Worm (Caenorhabditis elegans): Measurements from ENCODE around the gene col-147.

Gene col-147

DNA sequence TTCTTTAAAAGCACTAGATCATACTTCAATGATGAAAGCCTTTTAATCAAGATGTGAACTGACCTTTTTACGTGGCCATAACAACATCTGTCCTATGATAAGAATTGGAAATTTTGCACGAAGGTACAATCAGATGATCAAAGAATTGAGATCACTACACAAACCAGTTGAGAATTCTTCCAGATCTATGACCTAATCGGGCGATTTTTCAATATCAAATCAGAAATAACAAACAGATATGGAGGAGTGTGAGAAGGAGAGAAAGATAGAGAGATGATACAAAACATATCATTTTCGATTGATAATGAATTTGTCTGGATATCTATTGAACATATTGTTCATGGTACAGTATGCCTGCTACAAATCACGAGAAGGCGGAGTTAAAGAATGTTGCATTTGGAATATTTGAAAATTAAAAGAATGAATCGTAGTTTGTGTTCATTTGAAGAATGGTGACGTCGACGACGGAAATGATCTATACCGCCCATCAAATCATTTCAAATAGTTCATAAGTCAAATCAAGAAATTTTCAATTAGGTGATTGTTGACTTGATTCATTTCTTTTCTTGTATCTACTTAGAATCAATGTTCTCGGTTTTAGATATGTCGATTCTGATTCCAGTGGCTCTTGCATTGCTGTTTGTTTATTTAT lies 21.1 kb upstream of the col-147 start, which contains the start of gene cyp-29A4:
TSS of gene cyp-29A4 (plus strand) at position 602 of the 652 bp plus-strand sequence.
- TF ChIP-seq T22C8.4 (GFP tag; IDR thresholded peaks at IDR 0.05) (no peak), tab-1 (GFP tag; IDR thresholded peaks at IDR 0.05) (no peak), klf-2 (GFP tag; conservative IDR thresholded peaks at IDR 0.05) (no peak), med-1 (GFP tag; optimal IDR thresholded peaks at IDR 0.05; ENCODE audit: insufficient read depth) (no peak), ztf-23 (GFP tag; IDR thresholded peaks at IDR 0.05) (no peak), cog-1 (tag; optimal IDR thresholded peaks at IDR 0.05) (no peak), flt-1 (GFP tag; IDR thresholded peaks at IDR 0.05) (no peak), ref-1 (GFP tag; conservative IDR thresholded peaks at IDR 0.05) (no peak), ztf-29 (GFP tag; IDR thresholded peaks at IDR 0.05) (no peak)

ce11 chrV:9651294-9651693 lies 18.2 kb upstream of the col-147 start, which contains the start of gene T06E4.21:
Gene T06E4.21 (plus strand): TSS chrV:9651594.
- TF ChIP-seq ztf-23 (GFP tag; IDR thresholded peaks at IDR 0.05) (no peak), ref-1 (GFP tag; conservative IDR thresholded peaks at IDR 0.05) (no peak), flt-1 (GFP tag; IDR thresholded peaks at IDR 0.05) (no peak), tab-1 (GFP tag; IDR thresholded peaks at IDR 0.05) (no peak), cog-1 (tag; optimal IDR thresholded peaks at IDR 0.05) (no peak), med-1 (GFP tag; optimal IDR thresholded peaks at IDR 0.05; ENCODE audit: insufficient read depth) (no peak), T22C8.4 (GFP tag; IDR thresholded peaks at IDR 0.05) (no peak), klf-2 (GFP tag; conservative IDR thresholded peaks at IDR 0.05) (no peak), ztf-29 (GFP tag; IDR thresholded peaks at IDR 0.05) (no peak)

DNA sequence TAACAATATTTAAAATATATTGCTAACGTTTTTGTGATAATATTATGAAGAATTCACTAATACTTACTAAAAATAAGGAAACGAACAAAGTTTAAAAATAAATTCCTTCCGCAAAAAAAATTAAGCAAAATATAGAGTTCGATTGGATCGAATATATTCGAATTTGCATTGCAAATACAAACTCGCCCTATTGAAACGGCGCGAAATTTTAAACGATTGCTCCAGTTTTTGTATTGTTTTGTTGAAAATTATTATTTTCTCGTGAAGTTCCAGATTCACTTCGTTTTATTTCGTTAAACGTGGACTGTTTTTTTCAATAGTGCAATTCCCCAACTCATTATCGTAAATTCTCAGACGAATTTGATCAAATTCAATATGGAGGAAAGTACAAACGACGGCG lies 12.4 kb upstream of the col-147 start, which contains the start of the genes atl-1 and hcp-2:
TSS of gene atl-1 (minus strand) at position 89 of the 400 bp plus-strand sequence.
TSS of gene hcp-2 (plus strand) at position 353 of the 400 bp plus-strand sequence.
- TF ChIP-seq med-1 (GFP tag; optimal IDR thresholded peaks at IDR 0.05; ENCODE audit: insufficient read depth) (no peak), klf-2 (GFP tag; conservative IDR thresholded peaks at IDR 0.05) (no peak), ztf-23 (GFP tag; IDR thresholded peaks at IDR 0.05) (no peak), cog-1 (tag; optimal IDR thresholded peaks at IDR 0.05) (no peak), ref-1 (GFP tag; conservative IDR thresholded peaks at IDR 0.05) (no peak), ztf-29 (GFP tag; IDR thresholded peaks at IDR 0.05) (no peak), T22C8.4 (GFP tag; IDR thresholded peaks at IDR 0.05) (no peak), tab-1 (GFP tag; IDR thresholded peaks at IDR 0.05) (no peak), flt-1 (GFP tag; IDR thresholded peaks at IDR 0.05) (no peak)

ce11 chrV:9632348-9632747 lies 790 bp downstream of the col-147 start:
- TF ChIP-seq ref-1 (GFP tag; conservative IDR thresholded peaks at IDR 0.05) (no peak), med-1 (GFP tag; optimal IDR thresholded peaks at IDR 0.05; ENCODE audit: insufficient read depth) (no peak), klf-2 (GFP tag; conservative IDR thresholded peaks at IDR 0.05) (no peak)

DNA sequence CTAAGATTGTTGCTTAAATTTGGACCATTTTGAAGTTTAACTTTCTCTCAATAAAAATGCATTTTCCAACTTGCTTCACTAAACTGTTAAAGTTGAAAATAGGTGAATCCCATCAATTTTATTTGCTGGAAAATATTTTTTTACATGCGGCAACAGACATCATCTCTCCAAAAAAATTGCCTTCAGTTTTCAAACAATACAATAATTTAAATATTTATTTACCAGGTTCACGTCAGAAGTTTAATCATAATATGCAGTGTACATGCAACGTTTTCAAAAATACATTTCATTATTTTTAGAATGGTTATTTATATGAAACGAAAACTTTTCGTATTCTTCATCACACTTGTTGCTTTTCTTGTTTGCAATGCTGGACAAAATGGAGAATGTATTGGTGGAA lies 2.2 kb downstream of the col-147 start, which contains the start of gene T06E4.5:
TSS of gene T06E4.5 (plus strand) at position 301 of the 400 bp plus-strand sequence.
- TF ChIP-seq flt-1 (GFP tag; IDR thresholded peaks at IDR 0.05) (no peak), med-1 (GFP tag; optimal IDR thresholded peaks at IDR 0.05; ENCODE audit: insufficient read depth) (no peak), ztf-23 (GFP tag; IDR thresholded peaks at IDR 0.05) (no peak), tab-1 (GFP tag; IDR thresholded peaks at IDR 0.05) (no peak), T22C8.4 (GFP tag; IDR thresholded peaks at IDR 0.05) (no peak), cog-1 (tag; optimal IDR thresholded peaks at IDR 0.05) (no peak), klf-2 (GFP tag; conservative IDR thresholded peaks at IDR 0.05) (no peak), ref-1 (GFP tag; conservative IDR thresholded peaks at IDR 0.05) (no peak), ztf-29 (GFP tag; IDR thresholded peaks at IDR 0.05) (no peak)

- TF ChIP-seq ztf-23 (GFP tag; IDR thresholded peaks at IDR 0.05): no peak
- TF ChIP-seq flt-1 (GFP tag; IDR thresholded peaks at IDR 0.05): no peak
- TF ChIP-seq cog-1 (tag; optimal IDR thresholded peaks at IDR 0.05): no peak
- no peak for TF ChIP-seq tab-1 (GFP tag; IDR thresholded peaks at IDR 0.05)
- no peak for TF ChIP-seq T22C8.4 (GFP tag; IDR thresholded peaks at IDR 0.05)
- TF ChIP-seq med-1 (GFP tag; optimal IDR thresholded peaks at IDR 0.05; ENCODE audit: insufficient read depth): no peak
Measured at ce11 chrV:9630542-9630941, 2.6 kb downstream of the col-147 start.

ce11 chrV:9629643-9630042 lies 3.5 kb downstream of the col-147 start, which contains the start of gene col-146:
Gene col-146 (plus strand): TSS chrV:9629943.
- TF ChIP-seq med-1 (GFP tag; optimal IDR thresholded peaks at IDR 0.05; ENCODE audit: insufficient read depth) (no peak), ref-1 (GFP tag; conservative IDR thresholded peaks at IDR 0.05) (no peak), T22C8.4 (GFP tag; IDR thresholded peaks at IDR 0.05) (no peak)

DNA sequence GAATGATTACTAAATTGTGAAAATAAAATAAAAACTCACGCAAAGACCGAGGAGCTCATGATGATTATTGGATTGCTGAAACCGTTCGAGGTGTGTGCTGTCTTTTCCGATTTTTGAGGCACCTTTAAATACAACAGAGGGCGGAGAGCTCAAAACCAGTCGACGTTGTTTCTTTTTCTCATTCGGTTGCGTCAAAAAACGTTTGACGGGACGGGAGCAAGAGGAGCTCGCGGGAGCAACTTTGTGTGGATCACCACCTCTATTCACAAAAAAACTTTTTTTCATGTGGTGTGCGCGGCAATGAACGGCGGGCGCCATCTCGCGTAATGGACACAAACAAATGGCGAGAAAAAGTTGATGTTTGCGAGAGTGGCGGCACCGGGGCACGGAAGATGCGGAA lies 4.0 kb downstream of the col-147 start, which contains the start of gene idpc-3:
TSS of gene idpc-3 (minus strand) at position 101 of the 400 bp plus-strand sequence.
- no peak for TF ChIP-seq ztf-23 (GFP tag; IDR thresholded peaks at IDR 0.05)
- TF ChIP-seq cog-1 (tag; optimal IDR thresholded peaks at IDR 0.05): no peak
- no peak for TF ChIP-seq ref-1 (GFP tag; conservative IDR thresholded peaks at IDR 0.05)
- TF ChIP-seq flt-1 (GFP tag; IDR thresholded peaks at IDR 0.05): no peak
- TF ChIP-seq med-1 (GFP tag; optimal IDR thresholded peaks at IDR 0.05; ENCODE audit: insufficient read depth): no peak
- no peak for TF ChIP-seq ztf-29 (GFP tag; IDR thresholded peaks at IDR 0.05)

ce11 chrV:9628603-9629002 lies 4.5 kb downstream of the col-147 start:
- TF ChIP-seq ztf-23 (GFP tag; IDR thresholded peaks at IDR 0.05): no peak
- TF ChIP-seq ztf-29 (GFP tag; IDR thresholded peaks at IDR 0.05): no peak
